Fruit fly (Drosophila melanogaster) whole organism, embryonic: ENCODE measurements around the gene Spase25.

Experiments used
- CG10274 ChIP-seq: fragments of 200-800 bp; sonication (Bioruptor generic); optimal IDR thresholded peaks from 3 replicates; lab custom pipeline; 2017; ENCODE audit warnings: missing biosample characterization, mild to moderate bottlenecking, missing genetic modification characterization
- CG10321 ChIP-seq: fragments of 200-800 bp; sonication (Bioruptor generic); IDR thresholded peaks from 2 replicates; pipeline ENCODE4 v1.3.6; 2022; ENCODE audit warnings: missing biosample characterization, missing genetic modification characterization
- CG10654 ChIP-seq: fragments of 200-800 bp; sonication (Bioruptor generic); optimal IDR thresholded peaks from 2 replicates; lab custom pipeline; 2016; ENCODE audit warnings: missing biosample characterization, missing genetic modification characterization
- CG12155 ChIP-seq: fragments of 200-800 bp; sonication (Bioruptor generic); optimal IDR thresholded peaks from 3 replicates; lab custom pipeline; 2016; ENCODE audit warnings: missing biosample characterization, missing genetic modification characterization
- CG13894 ChIP-seq: fragments of 200-800 bp; sonication (Bioruptor generic); optimal IDR thresholded peaks from 3 replicates; lab custom pipeline; 2018; ENCODE audit warnings: missing biosample characterization, mild to moderate bottlenecking, missing genetic modification characterization, moderate library complexity
- CG14710 ChIP-seq: fragments of 200-800 bp; sonication (Bioruptor generic); optimal IDR thresholded peaks from 3 replicates; lab custom pipeline; 2019; ENCODE audit warnings: missing biosample characterization, mild to moderate bottlenecking, missing genetic modification characterization, moderate library complexity
- CG16779 ChIP-seq: fragments of 200-800 bp; sonication (Bioruptor generic); IDR thresholded peaks from 2 replicates; pipeline ENCODE4 v1.3.6; 2022; ENCODE audit warnings: missing biosample characterization, missing genetic modification characterization
- CG18764 ChIP-seq: fragments of 200-800 bp; sonication (Bioruptor generic); optimal IDR thresholded peaks from 3 replicates; lab custom pipeline; 2016; ENCODE audit warnings: missing biosample characterization, missing genetic modification characterization
- CG3163 ChIP-seq: fragments of 200-800 bp; sonication (Bioruptor generic); optimal IDR thresholded peaks from 3 replicates; lab custom pipeline; 2016; ENCODE audit warnings: missing biosample characterization, missing genetic modification characterization
- CG32767 ChIP-seq: fragments of 200-800 bp; sonication (Bioruptor generic); IDR thresholded peaks from 2 replicates; pipeline ENCODE4 v1.3.6; 2022; ENCODE audit warnings: missing biosample characterization, missing genetic modification characterization
- CG3838 ChIP-seq: fragments of 200-800 bp; sonication (Bioruptor generic); optimal IDR thresholded peaks from 3 replicates; lab custom pipeline; 2016; ENCODE audit warnings: missing biosample characterization, missing genetic modification characterization
- CG6272 ChIP-seq: fragments of 200-800 bp; sonication (Bioruptor generic); IDR thresholded peaks from 2 replicates; pipeline ENCODE4 v1.3.6; 2022; ENCODE audit warnings: missing biosample characterization, missing genetic modification characterization
- CoRest ChIP-seq: fragments of 200-800 bp; sonication (Bioruptor generic); optimal IDR thresholded peaks from 3 replicates; lab custom pipeline; 2018; ENCODE audit warnings: missing biosample characterization, mild to moderate bottlenecking, missing genetic modification characterization, moderate library complexity
- D19A ChIP-seq: fragments of 200-800 bp; optimal IDR thresholded peaks from 3 replicates; lab custom pipeline; 2019; ENCODE audit warnings: missing biosample characterization, mild to moderate bottlenecking, missing genetic modification characterization, moderate library complexity
- Dip3 ChIP-seq: fragments of 200-800 bp; sonication (Bioruptor generic); optimal IDR thresholded peaks from 3 replicates; lab custom pipeline; 2016; ENCODE audit warnings: missing biosample characterization, missing genetic modification characterization
- Elba2 ChIP-seq: fragments of 200-800 bp; sonication (Bioruptor generic); optimal IDR thresholded peaks from 3 replicates; lab custom pipeline; 2016; ENCODE audit warnings: missing biosample characterization, missing genetic modification characterization
- Fer1 ChIP-seq: fragments of 200-800 bp; sonication (Bioruptor generic); optimal IDR thresholded peaks from 2 replicates; lab custom pipeline; 2017; ENCODE audit warnings: missing biosample characterization, mild to moderate bottlenecking, missing genetic modification characterization
- Gsc ChIP-seq: fragments of 200-800 bp; sonication (Bioruptor generic); IDR thresholded peaks from 2 replicates; pipeline ENCODE4 v1.3.6; 2022; ENCODE audit warnings: missing biosample characterization, missing genetic modification characterization
- Hmx ChIP-seq: fragments of 200-800 bp; sonication (Bioruptor generic); optimal IDR thresholded peaks from 2 replicates; lab custom pipeline; 2016; ENCODE audit warnings: missing biosample characterization, missing genetic modification characterization
- Med ChIP-seq: fragments of 200-800 bp; sonication (Bioruptor generic); peaks from one replicate; lab custom pipeline; 2016; ENCODE audit warnings: missing biosample characterization, missing genetic modification characterization, mild to moderate bottlenecking, inconsistent platforms, moderate library complexity
- Nf-YC ChIP-seq: fragments of 200-800 bp; optimal IDR thresholded peaks from 3 replicates; lab custom pipeline; 2019; ENCODE audit warnings: missing biosample characterization, mild to moderate bottlenecking, missing genetic modification characterization, moderate library complexity
- Oli ChIP-seq: fragments of 200-800 bp; sonication (Bioruptor generic); optimal IDR thresholded peaks from 2 replicates; lab custom pipeline; 2018; ENCODE audit warnings: missing biosample characterization, mild to moderate bottlenecking, missing genetic modification characterization, moderate library complexity
- Rx ChIP-seq: fragments of 200-800 bp; sonication (Bioruptor generic); IDR thresholded peaks from 2 replicates; pipeline ENCODE4 v1.3.6; 2022; ENCODE audit warnings: missing biosample characterization, missing genetic modification characterization
- Sry-β ChIP-seq: fragments of 200-800 bp; sonication (Bioruptor generic); optimal IDR thresholded peaks from 2 replicates; lab custom pipeline; 2018; ENCODE audit warnings: missing biosample characterization, mild to moderate bottlenecking, missing genetic modification characterization, moderate library complexity
- Usf ChIP-seq: fragments of 200-800 bp; sonication (Bioruptor generic); optimal IDR thresholded peaks from 2 replicates; lab custom pipeline; 2017; ENCODE audit warnings: missing genotype, missing biosample characterization, missing genetic modification characterization
- Xrp1 ChIP-seq: fragments of 200-800 bp; sonication (Bioruptor generic); IDR thresholded peaks from 2 replicates; pipeline ENCODE4 v1.3.6; 2022; ENCODE audit warnings: missing biosample characterization, missing genetic modification characterization
- amos ChIP-seq: fragments of 200-800 bp; sonication (Bioruptor generic); IDR thresholded peaks from 2 replicates; pipeline ENCODE4 v1.3.6; 2022; ENCODE audit warnings: missing biosample characterization, missing genetic modification characterization; ENCODE audit not compliant: partially characterized antibody
- ara ChIP-seq: fragments of 200-800 bp; sonication (Bioruptor generic); IDR thresholded peaks from 2 replicates; pipeline ENCODE4 v1.3.6; 2022; ENCODE audit warnings: missing biosample characterization, missing genetic modification characterization
- bbx ChIP-seq: fragments of 200-800 bp; sonication (Bioruptor generic); IDR thresholded peaks from 2 replicates; pipeline ENCODE4 v1.3.6; 2022; ENCODE audit warnings: missing biosample characterization, missing genetic modification characterization; ENCODE audit not compliant: partially characterized antibody
- cato ChIP-seq: fragments of 200-800 bp; sonication (Bioruptor generic); optimal IDR thresholded peaks from 2 replicates; lab custom pipeline; 2016; ENCODE audit warnings: missing biosample characterization, missing genetic modification characterization, borderline replicate concordance
- dimm ChIP-seq: fragments of 200-800 bp; sonication (Bioruptor generic); IDR thresholded peaks from 2 replicates; pipeline ENCODE4 v1.3.6; 2022; ENCODE audit warnings: missing biosample characterization, missing genetic modification characterization
- ftz-f1 ChIP-seq: fragments of 200-800 bp; sonication (Bioruptor generic); optimal IDR thresholded peaks from 2 replicates; lab custom pipeline; 2016; ENCODE audit warnings: missing biosample characterization, missing genetic modification characterization
- gcm2 ChIP-seq: fragments of 200-800 bp; sonication (Bioruptor generic); optimal IDR thresholded peaks from 2 replicates; lab custom pipeline; 2016; ENCODE audit warnings: missing biosample characterization, missing genetic modification characterization
- gfzf ChIP-seq: fragments of 200-800 bp; sonication (Bioruptor generic); optimal IDR thresholded peaks from 2 replicates; lab custom pipeline; 2016; ENCODE audit warnings: missing biosample characterization, mild to moderate bottlenecking, missing genetic modification characterization, moderate library complexity
- grn ChIP-seq: fragments of 200-800 bp; sonication (Bioruptor generic); optimal IDR thresholded peaks from 3 replicates; lab custom pipeline; 2017; ENCODE audit warnings: missing biosample characterization, missing genetic modification characterization
- hb ChIP-seq: fragments of 200-800 bp; sonication (Bioruptor generic); IDR thresholded peaks from 3 replicates; pipeline ENCODE4 v1.3.6; 2022; ENCODE audit warnings: missing biosample characterization, missing genetic modification characterization; ENCODE audit not compliant: partially characterized antibody
- jigr1 ChIP-seq: fragments of 200-800 bp; sonication (Bioruptor generic); IDR thresholded peaks from 3 replicates; pipeline ENCODE4 v1.3.6; 2022; ENCODE audit warnings: missing biosample characterization, missing genetic modification characterization
- lbe ChIP-seq: fragments of 200-800 bp; sonication (Bioruptor generic); optimal IDR thresholded peaks from 2 replicates; lab custom pipeline; 2016; ENCODE audit warnings: missing biosample characterization, mild to moderate bottlenecking, missing genetic modification characterization
- mld ChIP-seq: fragments of 200-800 bp; sonication (Bioruptor generic); IDR thresholded peaks from 3 replicates; pipeline ENCODE4 v1.3.6; 2022; ENCODE audit warnings: missing biosample characterization, missing genetic modification characterization; ENCODE audit not compliant: partially characterized antibody
- run ChIP-seq: fragments of 200-800 bp; sonication (Bioruptor generic); optimal IDR thresholded peaks from 3 replicates; lab custom pipeline; 2018; ENCODE audit warnings: missing biosample characterization, mild to moderate bottlenecking, missing genetic modification characterization
- scrt ChIP-seq: fragments of 200-800 bp; sonication (Bioruptor generic); optimal IDR thresholded peaks from 2 replicates; lab custom pipeline; 2018; ENCODE audit warnings: missing biosample characterization, mild to moderate bottlenecking, missing genetic modification characterization, moderate library complexity
- slp2 ChIP-seq: fragments of 200-800 bp; sonication (Bioruptor generic); optimal IDR thresholded peaks from 2 replicates; lab custom pipeline; 2016; ENCODE audit warnings: missing biosample characterization, missing genetic modification characterization
- stc ChIP-seq: fragments of 200-800 bp; sonication (Bioruptor generic); IDR thresholded peaks from 2 replicates; pipeline ENCODE4 v1.3.6; 2022; ENCODE audit warnings: missing biosample characterization, missing genetic modification characterization
- tll ChIP-seq, 2 experiments: fragments of 200-800 bp in 1 of 2; fragments of >200 bp in 1 of 2; sonication (Bioruptor generic) in 1 of 2; optimal IDR thresholded peaks; 2 replicates each; lab custom pipeline; 2017 to 2019; ENCODE audit warnings: missing biosample characterization in 2 of 2, missing genetic modification characterization in 2 of 2, mild to moderate bottlenecking in 1 of 2, moderate library complexity in 1 of 2
- trem ChIP-seq: fragments of 200-800 bp; optimal IDR thresholded peaks from 3 replicates; lab custom pipeline; 2019; ENCODE audit warnings: missing biosample characterization, mild to moderate bottlenecking, missing genetic modification characterization, moderate library complexity
- zen ChIP-seq: fragments of 200-800 bp; sonication (Bioruptor generic); optimal IDR thresholded peaks from 3 replicates; lab custom pipeline; 2018; ENCODE audit warnings: missing biosample characterization, mild to moderate bottlenecking, missing genetic modification characterization, moderate library complexity

The Spase25 gene

dm6 chrX:11449476-11450119 is 35.5 kb upstream of the Spase25 start (continued):
- TF ChIP-seq lbe: peak; percentile 73
- TF ChIP-seq scrt (GFP tag; lab: Kevin White, UChicago): peak; percentile 80
- peak; percentile 83 for TF ChIP-seq stc (GFP tag; lab: Robert Waterston, UW)
- TF ChIP-seq CG13894 (tag; lab: Kevin White, UChicago): peak; percentile 71
- TF ChIP-seq CoRest (tag; lab: Kevin White, UChicago): peak; percentile 84
- TF ChIP-seq Gsc (GFP tag; lab: Robert Waterston, UW): peak; percentile 69
- TF ChIP-seq Elba2 (GFP tag; lab: Kevin White, UChicago): peak; percentile 73
- peak; percentile 69 for TF ChIP-seq D19A (tag; lab: Kevin White, UChicago)
- TF ChIP-seq CG10321 (GFP tag; lab: Robert Waterston, UW): peak; percentile 63
- no peak for TF ChIP-seq mld (GFP tag; lab: Robert Waterston, UW)
- TF ChIP-seq gcm2 (GFP tag; lab: Kevin White, UChicago): peak; percentile 70
- peak; percentile 48 for TF ChIP-seq run
- TF ChIP-seq Xrp1 (GFP tag; lab: Robert Waterston, UW): peak; percentile 86
- TF ChIP-seq CG3163: peak; percentile 64
- TF ChIP-seq CG3838 (GFP tag; lab: Kevin White, UChicago): peak; percentile 33
- peak; percentile 59 for TF ChIP-seq CG18764
- TF ChIP-seq CG10654 (GFP tag; lab: Kevin White, UChicago): peak; percentile 69
- TF ChIP-seq Dip3 (GFP tag; lab: Kevin White, UChicago): peak; percentile 76
- peak; percentile 63; the same call in 2 of the 3 replicates for TF ChIP-seq jigr1 (GFP tag; lab: Robert Waterston, UW)
- peak; percentile 52 for TF ChIP-seq Usf
- peak; percentile 64; the same call in 1 of the 2 replicates for TF ChIP-seq CG16779 (GFP tag; lab: Robert Waterston, UW)
- peak; percentile 71 for TF ChIP-seq CG6272 (GFP tag; lab: Robert Waterston, UW)
- TF ChIP-seq ftz-f1 (GFP tag; lab: Kevin White, UChicago): peak; percentile 26
- no peak for TF ChIP-seq amos
- peak; percentile 88 for TF ChIP-seq Fer1
- TF ChIP-seq CG14710 (tag; lab: Kevin White, UChicago): peak; percentile 44
- TF ChIP-seq Rx (GFP tag; lab: Robert Waterston, UW): peak; percentile 85
- TF ChIP-seq Med (GFP tag; lab: Kevin White, UChicago): peak; percentile 98
- TF ChIP-seq CG10274 (GFP tag; lab: Kevin White, UChicago): peak; percentile 71
- TF ChIP-seq tll (GFP tag; optimal IDR thresholded peaks at IDR 0.05; lab: Kevin White, UChicago): peak; percentile 5 to 37
- peak; percentile 84 for TF ChIP-seq CG32767
- TF ChIP-seq Nf-YC (tag; lab: Kevin White, UChicago): peak; percentile 78
- TF ChIP-seq Hmx (GFP tag; lab: Kevin White, UChicago): peak; percentile 9
- TF ChIP-seq trem (tag; lab: Kevin White, UChicago): peak; percentile 52
- TF ChIP-seq dimm (GFP tag; lab: Robert Waterston, UW): peak; percentile 55; the same call in 1 of the 2 replicates
- TF ChIP-seq CG12155 (GFP tag; lab: Kevin White, UChicago): peak; percentile 67
- peak; percentile 46 for TF ChIP-seq grn (GFP tag; lab: Kevin White, UChicago)
- no peak for TF ChIP-seq gfzf (GFP tag; lab: Kevin White, UChicago)
- TF ChIP-seq Sry-β (GFP tag; lab: Kevin White, UChicago): no peak
- TF ChIP-seq hb: no peak
- TF ChIP-seq Oli: peak; percentile 89
- peak; percentile 95 for TF ChIP-seq zen (tag; lab: Kevin White, UChicago)
- TF ChIP-seq cato (GFP tag; lab: Kevin White, UChicago): peak; percentile 49
- TF ChIP-seq bbx (GFP tag; lab: Robert Waterston, UW): no peak
- TF ChIP-seq ara (GFP tag; lab: Robert Waterston, UW): peak; percentile 81
- peak; percentile 68 for TF ChIP-seq slp2 (GFP tag; lab: Kevin White, UChicago)
